Fruit fly (Drosophila melanogaster) S2 (cell line): Measurements from ENCODE around the gene Cp7Fb.

Experiments
- CG8478 ChIP-seq: fragments of >200 bp; optimal IDR thresholded peaks from 2 replicates; lab custom pipeline; 2018
- CTCF ChIP-seq, 2 experiments: fragments of >200 bp; optimal IDR thresholded peaks; 2 replicates each; lab custom pipeline; 2018

DNA sequence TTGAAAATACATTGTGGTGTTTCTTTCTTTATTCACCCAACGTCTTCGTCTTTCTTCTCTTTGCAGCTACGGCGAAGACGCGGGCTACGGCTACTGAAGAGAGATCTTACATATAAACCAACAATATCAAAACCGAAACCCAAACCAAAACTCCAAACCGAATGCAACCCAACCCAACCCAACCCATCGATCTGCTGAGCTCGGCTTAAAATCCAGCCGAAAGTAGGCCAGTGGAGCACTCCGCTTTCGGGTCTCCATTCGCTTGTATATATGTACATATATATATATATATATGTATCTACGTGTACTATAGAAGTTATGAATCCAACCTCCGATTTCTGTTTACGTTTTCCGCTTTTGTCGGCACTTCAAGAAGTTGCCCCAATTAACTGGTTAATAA, 2.0 kb downstream of the Cp7Fb start:
- no peak for TF ChIP-seq CG8478 (lab: Kevin White, UChicago)
- TF ChIP-seq CTCF (optimal IDR thresholded peaks at IDR 0.05; lab: Kevin White, UChicago) = no peak
